Fruit fly (Drosophila melanogaster): ENCODE data around the gene Lasp.

dm6 chr3L:16647578-16648113, 63.8 kb downstream of the Lasp start, which contains the start of gene Abl:
- TF ChIP-seq CG32006 (GFP tag; optimal IDR thresholded peaks at IDR 0.05) (no peak), Eip75B (GFP tag; optimal IDR thresholded peaks at IDR 0.05) (no peak), fd85E (GFP tag; optimal IDR thresholded peaks at IDR 0.05) (peak; percentile 2), Hr39 (GFP tag; optimal IDR thresholded peaks at IDR 0.05) (peak; percentile 48), CG15336 (GFP tag; IDR thresholded peaks at IDR 0.05) (peak; percentile 26), Gug (GFP tag; IDR thresholded peaks at IDR 0.05) (no peak), pdm3 (GFP tag; optimal IDR thresholded peaks at IDR 0.05) (no peak), Sox15 (GFP tag; optimal IDR thresholded peaks at IDR 0.05) (peak; percentile 19), CG11762 (GFP tag; optimal IDR thresholded peaks at IDR 0.05; ENCODE audit: insufficient read depth) (no peak), OdsH (GFP tag; optimal IDR thresholded peaks at IDR 0.05) (peak; percentile 13), CG10669 (GFP tag; optimal IDR thresholded peaks at IDR 0.05) (no peak), Sox102F (GFP tag; optimal IDR thresholded peaks at IDR 0.05) (peak; percentile 42), CG34406 (GFP tag; optimal IDR thresholded peaks at IDR 0.05) (peak; percentile 16)
